Fruit fly (Drosophila melanogaster) whole organism, embryonic: ENCODE results near the gene ATPsynO.

Experiments
- Abd-B ChIP-seq: fragments of 200-800 bp; sonication (Bioruptor generic); optimal IDR thresholded peaks from 2 replicates; lab custom pipeline; 2018; ENCODE audit warnings: missing biosample characterization, mild to moderate bottlenecking, missing genetic modification characterization, moderate library complexity
- CG11504 ChIP-seq: fragments of 200-800 bp; sonication (Bioruptor generic); optimal IDR thresholded peaks from 3 replicates; lab custom pipeline; 2019; ENCODE audit warnings: missing biosample characterization, mild to moderate bottlenecking, missing genetic modification characterization, moderate library complexity
- CG12155 ChIP-seq: fragments of 200-800 bp; sonication (Bioruptor generic); optimal IDR thresholded peaks from 3 replicates; lab custom pipeline; 2016; ENCODE audit warnings: missing biosample characterization, missing genetic modification characterization
- CG12659 ChIP-seq: fragments of 200-800 bp; sonication (Bioruptor generic); optimal IDR thresholded peaks from 3 replicates; lab custom pipeline; 2017; ENCODE audit warnings: mild to moderate bottlenecking, missing biosample characterization, missing genetic modification reagents, missing genetic modification characterization
- CG12769 ChIP-seq: fragments of 200-800 bp; sonication (Bioruptor generic); optimal IDR thresholded peaks from 2 replicates; lab custom pipeline; 2019; ENCODE audit warnings: missing biosample characterization, mild to moderate bottlenecking, missing genetic modification characterization, moderate library complexity
- CG13624 ChIP-seq: fragments of 200-800 bp; sonication (Bioruptor generic); optimal IDR thresholded peaks from 2 replicates; lab custom pipeline; 2016; ENCODE audit warnings: missing biosample characterization, missing genetic modification characterization
- CG14710 ChIP-seq: fragments of 200-800 bp; sonication (Bioruptor generic); optimal IDR thresholded peaks from 3 replicates; lab custom pipeline; 2019; ENCODE audit warnings: missing biosample characterization, mild to moderate bottlenecking, missing genetic modification characterization, moderate library complexity
- CG1603 ChIP-seq: fragments of 200-800 bp; sonication (Bioruptor generic); optimal IDR thresholded peaks from 2 replicates; lab custom pipeline; 2019; ENCODE audit warnings: missing biosample characterization, mild to moderate bottlenecking, missing genetic modification characterization, moderate library complexity
- CG1832 ChIP-seq: fragments of 200-800 bp; sonication (Bioruptor generic); optimal IDR thresholded peaks from 2 replicates; lab custom pipeline; 2017; ENCODE audit warnings: missing biosample characterization, mild to moderate bottlenecking, missing genetic modification characterization, inconsistent platforms
- CG30020 ChIP-seq: fragments of 200-800 bp; optimal IDR thresholded peaks from 2 replicates; lab custom pipeline; 2019; ENCODE audit warnings: missing biosample characterization, mild to moderate bottlenecking, missing genetic modification characterization, moderate library complexity
- CG33213 ChIP-seq: fragments of 200-800 bp; sonication (Bioruptor generic); optimal IDR thresholded peaks from 3 replicates; lab custom pipeline; 2016; ENCODE audit warnings: missing biosample characterization, missing genetic modification characterization
- CG4328 ChIP-seq: fragments of 200-800 bp; sonication (Bioruptor generic); optimal IDR thresholded peaks from 3 replicates; lab custom pipeline; 2017; ENCODE audit warnings: missing biosample characterization, missing genetic modification reagents, missing genetic modification characterization
- CG5245 ChIP-seq: fragments of 200-800 bp; sonication (Bioruptor generic); optimal IDR thresholded peaks from 3 replicates; lab custom pipeline; 2016; ENCODE audit warnings: missing biosample characterization, missing genetic modification characterization
- CG6854 ChIP-seq: fragments of 200-800 bp; sonication (Bioruptor generic); optimal IDR thresholded peaks from 3 replicates; lab custom pipeline; 2017; ENCODE audit warnings: missing biosample characterization, mild to moderate bottlenecking, missing genetic modification characterization
- CG8944 ChIP-seq: fragments of 200-800 bp; sonication (Bioruptor generic); optimal IDR thresholded peaks from 3 replicates; lab custom pipeline; 2016; ENCODE audit warnings: missing biosample characterization, missing genetic modification characterization
- CG9437 ChIP-seq: fragments of 200-800 bp; sonication (Bioruptor generic); optimal IDR thresholded peaks from 2 replicates; lab custom pipeline; 2018; ENCODE audit warnings: missing biosample characterization, mild to moderate bottlenecking, missing genetic modification characterization
- Dad ChIP-seq: fragments of 200-800 bp; sonication (Bioruptor generic); optimal IDR thresholded peaks from 3 replicates; lab custom pipeline; 2016; ENCODE audit warnings: missing biosample characterization, missing genetic modification characterization
- Dek ChIP-seq: fragments of 200-800 bp; sonication (Bioruptor generic); optimal IDR thresholded peaks from 3 replicates; lab custom pipeline; 2019; ENCODE audit warnings: missing biosample characterization, mild to moderate bottlenecking, missing genetic modification characterization, moderate library complexity
- Dp ChIP-seq: fragments of 200-800 bp; sonication (Bioruptor generic); optimal IDR thresholded peaks from 2 replicates; lab custom pipeline; 2018; ENCODE audit warnings: missing biosample characterization, mild to moderate bottlenecking, missing genetic modification characterization, moderate library complexity
- Ets97D ChIP-seq: fragments of 200-800 bp; sonication (Bioruptor generic); optimal IDR thresholded peaks from 3 replicates; lab custom pipeline; 2016; ENCODE audit warnings: missing biosample characterization, missing genetic modification characterization
- Gug ChIP-seq: fragments of 200-800 bp; sonication (Bioruptor generic); IDR thresholded peaks from 4 replicates; pipeline ENCODE4 v1.3.6; 2022; ENCODE audit warnings: missing biosample characterization, missing genetic modification characterization
- Lhr ChIP-seq: fragments of 200-800 bp; sonication (Bioruptor generic); optimal IDR thresholded peaks from 3 replicates; lab custom pipeline; 2017; ENCODE audit warnings: mild to moderate bottlenecking, missing biosample characterization, missing genetic modification reagents, missing genetic modification characterization
- MESR4 ChIP-seq: fragments of 200-800 bp; sonication (Bioruptor generic); optimal IDR thresholded peaks from 2 replicates; lab custom pipeline; 2018; ENCODE audit warnings: missing biosample characterization, mild to moderate bottlenecking, missing genetic modification characterization, moderate library complexity
- Med ChIP-seq: fragments of 200-800 bp; sonication (Bioruptor generic); peaks from one replicate; lab custom pipeline; 2016; ENCODE audit warnings: missing biosample characterization, missing genetic modification characterization, mild to moderate bottlenecking, inconsistent platforms, moderate library complexity
- Myb ChIP-seq: fragments of 200-800 bp; sonication (Bioruptor generic); optimal IDR thresholded peaks from 2 replicates; lab custom pipeline; 2016; ENCODE audit warnings: missing biosample characterization, missing genetic modification characterization
- Pdp1 ChIP-seq, 2 experiments: fragments of 200-800 bp; sonication (Bioruptor generic); optimal IDR thresholded peaks; 3 replicates each; lab custom pipeline; 2016; ENCODE audit warnings: missing biosample characterization in 2 of 2, missing genetic modification characterization in 2 of 2, mild to moderate bottlenecking in 1 of 2, moderate library complexity in 1 of 2
- Sin3A ChIP-seq: fragments of >200 bp; optimal IDR thresholded peaks from 2 replicates; lab custom pipeline; 2018
- Vsx1 ChIP-seq: fragments of 200-800 bp; sonication (Bioruptor generic); optimal IDR thresholded peaks from 2 replicates; lab custom pipeline; 2017; ENCODE audit warnings: missing biosample characterization, mild to moderate bottlenecking, missing genetic modification characterization, missing genetic modification reagents
- Xbp1 ChIP-seq: fragments of 200-800 bp; sonication (Bioruptor generic); optimal IDR thresholded peaks from 3 replicates; lab custom pipeline; 2016; ENCODE audit warnings: missing biosample characterization, mild to moderate bottlenecking, missing genetic modification characterization
- YL-1 ChIP-seq: fragments of 200-800 bp; sonication (Bioruptor generic); optimal IDR thresholded peaks from 3 replicates; lab custom pipeline; 2017; ENCODE audit warnings: missing biosample characterization, mild to moderate bottlenecking, missing genetic modification characterization
- amos ChIP-seq: fragments of 200-800 bp; sonication (Bioruptor generic); IDR thresholded peaks from 2 replicates; pipeline ENCODE4 v1.3.6; 2022; ENCODE audit warnings: missing biosample characterization, missing genetic modification characterization; ENCODE audit not compliant: partially characterized antibody
- bcd ChIP-seq: fragments of 200-800 bp; sonication (Bioruptor generic); optimal IDR thresholded peaks from 2 replicates; lab custom pipeline; 2017; ENCODE audit warnings: missing biosample characterization, mild to moderate bottlenecking, missing genetic modification characterization
- crp ChIP-seq, 2 experiments: fragments of 200-800 bp; sonication (Bioruptor generic); optimal IDR thresholded peaks; 2 replicates in 1 of 2; 3 replicates in 1 of 2; lab custom pipeline; 2017; ENCODE audit warnings: missing biosample characterization in 2 of 2, missing genetic modification characterization in 2 of 2, mild to moderate bottlenecking in 1 of 2, moderate library complexity in 1 of 2
- dm ChIP-seq: fragments of 200-800 bp; sonication (Bioruptor generic); optimal IDR thresholded peaks from 3 replicates; lab custom pipeline; 2016; ENCODE audit warnings: missing biosample characterization, missing genetic modification characterization
- dpn ChIP-seq, 2 experiments: fragments of 200-800 bp; sonication (Bioruptor generic); optimal IDR thresholded peaks; 3 replicates each; lab custom pipeline; 2016; ENCODE audit warnings: missing biosample characterization in 2 of 2, missing genetic modification characterization in 2 of 2
- en ChIP-seq: fragments of 200-800 bp; sonication (Bioruptor generic); optimal IDR thresholded peaks from 2 replicates; lab custom pipeline; 2016; ENCODE audit warnings: missing biosample characterization, missing genetic modification characterization
- ftz-f1 ChIP-seq: fragments of 200-800 bp; sonication (Bioruptor generic); optimal IDR thresholded peaks from 2 replicates; lab custom pipeline; 2016; ENCODE audit warnings: missing biosample characterization, missing genetic modification characterization
- gsb ChIP-seq: fragments of 200-800 bp; sonication (Bioruptor generic); IDR thresholded peaks from 2 replicates; pipeline ENCODE4 v1.3.6; 2022; ENCODE audit warnings: missing biosample characterization, missing genetic modification characterization
- her ChIP-seq: fragments of 200-800 bp; sonication (Bioruptor generic); optimal IDR thresholded peaks from 2 replicates; lab custom pipeline; 2016; ENCODE audit warnings: missing biosample characterization, missing genetic modification characterization
- lbe ChIP-seq: fragments of 200-800 bp; sonication (Bioruptor generic); optimal IDR thresholded peaks from 2 replicates; lab custom pipeline; 2016; ENCODE audit warnings: missing biosample characterization, mild to moderate bottlenecking, missing genetic modification characterization
- maf-S ChIP-seq: fragments of 200-800 bp; sonication (Bioruptor generic); optimal IDR thresholded peaks from 2 replicates; lab custom pipeline; 2016; ENCODE audit warnings: missing biosample characterization, missing genetic modification characterization
- oc ChIP-seq: fragments of 200-800 bp; sonication (Bioruptor generic); optimal IDR thresholded peaks from 2 replicates; lab custom pipeline; 2018; ENCODE audit warnings: missing biosample characterization, mild to moderate bottlenecking, missing genetic modification characterization, moderate library complexity
- p53 ChIP-seq: fragments of 200-800 bp; sonication (Bioruptor generic); optimal IDR thresholded peaks from 2 replicates; lab custom pipeline; 2016; ENCODE audit warnings: missing biosample characterization, missing genetic modification characterization
- run ChIP-seq: fragments of 200-800 bp; sonication (Bioruptor generic); optimal IDR thresholded peaks from 3 replicates; lab custom pipeline; 2018; ENCODE audit warnings: missing biosample characterization, mild to moderate bottlenecking, missing genetic modification characterization
- scrt ChIP-seq: fragments of 200-800 bp; sonication (Bioruptor generic); optimal IDR thresholded peaks from 2 replicates; lab custom pipeline; 2018; ENCODE audit warnings: missing biosample characterization, mild to moderate bottlenecking, missing genetic modification characterization, moderate library complexity
- sd ChIP-seq: fragments of 200-800 bp; sonication (Bioruptor generic); optimal IDR thresholded peaks from 3 replicates; lab custom pipeline; 2018; ENCODE audit warnings: missing biosample characterization, mild to moderate bottlenecking, missing genetic modification characterization, moderate library complexity
- stwl ChIP-seq: fragments of 200-800 bp; sonication (Bioruptor generic); optimal IDR thresholded peaks from 3 replicates; lab custom pipeline; 2018; ENCODE audit warnings: missing biosample characterization, mild to moderate bottlenecking, missing genetic modification characterization, moderate library complexity
- sug ChIP-seq: fragments of 200-800 bp; optimal IDR thresholded peaks from 2 replicates; lab custom pipeline; 2019; ENCODE audit warnings: missing biosample characterization, mild to moderate bottlenecking, missing genetic modification characterization, moderate library complexity
- twi ChIP-seq: fragments of 200-800 bp; optimal IDR thresholded peaks from 2 replicates; lab custom pipeline; 2019; ENCODE audit warnings: missing biosample characterization, mild to moderate bottlenecking, missing genetic modification characterization, moderate library complexity
- zen ChIP-seq: fragments of 200-800 bp; sonication (Bioruptor generic); optimal IDR thresholded peaks from 3 replicates; lab custom pipeline; 2018; ENCODE audit warnings: missing biosample characterization, mild to moderate bottlenecking, missing genetic modification characterization, moderate library complexity

The ATPsynO gene

DNA sequence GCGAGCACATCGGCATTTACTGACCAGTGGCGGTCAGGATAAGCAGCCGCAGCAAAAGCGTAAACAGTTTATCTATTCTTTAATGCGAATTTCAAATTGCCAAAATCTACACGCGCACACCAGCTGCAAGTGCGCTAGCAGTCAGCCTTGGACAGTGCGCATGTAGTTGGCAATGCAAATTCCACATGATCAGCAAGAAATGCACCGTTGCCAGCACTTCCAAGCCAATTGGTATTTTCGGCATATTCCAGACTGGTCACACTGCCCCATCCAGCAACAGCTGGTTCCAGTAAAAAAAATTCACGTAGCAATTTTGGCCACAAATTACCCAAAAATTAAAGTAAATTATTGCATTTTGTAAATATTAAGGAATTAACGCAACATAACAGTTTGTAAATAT lies 22.4 kb downstream of the ATPsynO start (continued):
- peak; percentile 33 for TF ChIP-seq twi
- peak; percentile 52 for TF ChIP-seq lbe (GFP tag; lab: Kevin White, UChicago)
- TF ChIP-seq CG30020 (tag; lab: Kevin White, UChicago): peak; percentile 23
- TF ChIP-seq Abd-B (GFP tag; lab: Kevin White, UChicago): peak; percentile 64
- peak; percentile 49 for TF ChIP-seq YL-1 (GFP tag; lab: Kevin White, UChicago)
- TF ChIP-seq Dad: peak; percentile 6
- TF ChIP-seq Vsx1: no peak
- no peak for TF ChIP-seq Gug (GFP tag; lab: Robert Waterston, UW)
- peak; percentile 86 for TF ChIP-seq Med (GFP tag; lab: Kevin White, UChicago)
- TF ChIP-seq ftz-f1: peak; percentile 41
- no peak for TF ChIP-seq CG9437
- TF ChIP-seq CG5245 (GFP tag; lab: Kevin White, UChicago): no peak
- peak; percentile 25 for TF ChIP-seq Xbp1 (GFP tag; lab: Kevin White, UChicago)
- TF ChIP-seq scrt: peak; percentile 85
- TF ChIP-seq Dp (GFP tag; lab: Kevin White, UChicago): peak; percentile 83
- TF ChIP-seq CG33213 (GFP tag; lab: Kevin White, UChicago): peak; percentile 85
- TF ChIP-seq maf-S: peak; percentile 9
- peak; percentile 77 for TF ChIP-seq stwl (tag; lab: Kevin White, UChicago)
- no peak for TF ChIP-seq run (tag; lab: Kevin White, UChicago)
- TF ChIP-seq zen: peak; percentile 43
- peak; percentile 92 for TF ChIP-seq CG1603 (tag; lab: Kevin White, UChicago)
- peak; percentile 21 for TF ChIP-seq Dek (tag; lab: Kevin White, UChicago)
- peak; percentile 90 for TF ChIP-seq dm (GFP tag; lab: Kevin White, UChicago)
- no peak for TF ChIP-seq gsb
- TF ChIP-seq dpn (GFP tag; optimal IDR thresholded peaks at IDR 0.05; lab: Kevin White, UChicago): peak; percentile 34 to 39
- no peak for TF ChIP-seq CG1832 (GFP tag; lab: Kevin White, UChicago)
- TF ChIP-seq Myb (GFP tag; lab: Kevin White, UChicago): peak; percentile 93
- peak; percentile 78 to 96 for TF ChIP-seq crp (GFP tag; optimal IDR thresholded peaks at IDR 0.05; lab: Kevin White, UChicago)
- peak; percentile 57 for TF ChIP-seq CG12659
- TF ChIP-seq CG4328 (GFP tag; lab: Kevin White, UChicago): no peak
- TF ChIP-seq Ets97D (GFP tag; lab: Kevin White, UChicago): peak; percentile 75
- peak; percentile 33 for TF ChIP-seq oc
- TF ChIP-seq MESR4: peak; percentile 63
- no peak for TF ChIP-seq CG6854
- TF ChIP-seq sug (tag; lab: Kevin White, UChicago): peak; percentile 38
- peak; percentile 28 for TF ChIP-seq bcd
- no peak for TF ChIP-seq amos (GFP tag; lab: Robert Waterston, UW)
- TF ChIP-seq en (GFP tag; lab: Kevin White, UChicago): no peak
- no peak for TF ChIP-seq CG8944 (GFP tag; lab: Kevin White, UChicago)
- TF ChIP-seq sd (tag; lab: Kevin White, UChicago): peak; percentile 98
- peak; percentile 49 for TF ChIP-seq her (GFP tag; lab: Kevin White, UChicago)
- TF ChIP-seq p53 (GFP tag; lab: Kevin White, UChicago): peak; percentile 5
- TF ChIP-seq CG12155 (GFP tag; lab: Kevin White, UChicago): no peak
- peak in 1 of 2 experiments; percentile 54 for TF ChIP-seq Pdp1 (GFP tag; optimal IDR thresholded peaks at IDR 0.05; lab: Kevin White, UChicago)
- TF ChIP-seq Lhr: peak; percentile 88
- TF ChIP-seq CG13624 (GFP tag; lab: Kevin White, UChicago): peak; percentile 4
- peak; percentile 31 for TF ChIP-seq CG12769 (tag; lab: Kevin White, UChicago)
- TF ChIP-seq CG14710 (tag; lab: Kevin White, UChicago): peak; percentile 70
- peak; percentile 50 for TF ChIP-seq CG11504
- peak; percentile 96 for TF ChIP-seq Sin3A
